Worm (Caenorhabditis elegans) whole organism, L4/young adult: ENCODE data around the gene C49A9.6.

ENCODE experiments used
- W03F9.2 ChIP-seq: fragments of 150-350 bp; optimal IDR thresholded peaks from 2 replicates; lab custom pipeline; 2014; ENCODE audit warnings: missing biosample characterization, missing genetic modification characterization
- him-1 ChIP-seq: sonication (generic microtip); optimal IDR thresholded peaks from 2 replicates; lab custom pipeline; 2016; ENCODE audit warnings: missing genotype, missing genetic modification reagents, missing genetic modification characterization, missing compliant biosample characterization

DNA sequence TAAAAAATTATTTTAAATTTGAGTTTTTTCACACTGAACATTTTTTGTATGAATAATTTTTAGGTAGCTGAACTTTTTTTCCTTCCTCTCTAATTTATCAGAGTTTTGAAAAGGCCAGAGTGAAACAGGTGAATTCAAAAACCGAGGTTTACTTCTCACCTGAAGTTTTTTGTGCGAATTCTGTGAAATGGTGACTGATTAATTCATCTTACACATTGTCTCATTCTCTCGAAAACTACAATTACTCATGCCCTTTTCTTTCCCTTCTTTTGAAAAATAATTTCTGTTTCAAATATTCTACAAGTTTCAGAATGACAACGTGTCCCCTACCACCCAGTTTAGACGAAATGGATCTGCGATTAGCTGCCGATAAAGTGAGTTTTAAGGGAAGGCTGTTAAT lies 9.0 kb upstream of the C49A9.6 start, which contains the start of gene tkr-2:
- TF ChIP-seq him-1 (tag; lab: Kevin White, UChicago), result no peak
- TF ChIP-seq W03F9.2 (tag; lab: Kevin White, UChicago), result no peak
